Fruit fly (Drosophila melanogaster) whole organism, embryonic: ENCODE measurements around the gene Zif.
A peak's percentile ranks its signal among the peaks of the same experiment; 100 is the strongest.

Source experiments
- B-H1 ChIP-seq: fragments of 200-800 bp; sonication (Bioruptor generic); IDR thresholded peaks from 3 replicates; pipeline ENCODE4 v1.3.6; 2022; ENCODE audit warnings: missing biosample characterization, missing genetic modification characterization
- Bgb ChIP-seq: fragments of 200-800 bp; sonication (Bioruptor generic); IDR thresholded peaks from 2 replicates; pipeline ENCODE4 v1.3.6; 2022; ENCODE audit warnings: missing biosample characterization, missing genetic modification characterization; ENCODE audit not compliant: partially characterized antibody
- CG10267 ChIP-seq: fragments of 200-800 bp; sonication (Bioruptor generic); optimal IDR thresholded peaks from 2 replicates; lab custom pipeline; 2018; ENCODE audit warnings: missing biosample characterization, mild to moderate bottlenecking, missing genetic modification characterization, moderate library complexity
- CG10321 ChIP-seq: fragments of 200-800 bp; sonication (Bioruptor generic); IDR thresholded peaks from 2 replicates; pipeline ENCODE4 v1.3.6; 2022; ENCODE audit warnings: missing biosample characterization, missing genetic modification characterization
- CG10543 ChIP-seq: fragments of 200-800 bp; sonication (Bioruptor generic); optimal IDR thresholded peaks from 3 replicates; lab custom pipeline; 2017; ENCODE audit warnings: missing biosample characterization, mild to moderate bottlenecking, missing genetic modification characterization, moderate library complexity
- CG11560 ChIP-seq: fragments of 200-800 bp; sonication (Bioruptor generic); IDR thresholded peaks from 3 replicates; pipeline ENCODE4 v1.3.6; 2022; ENCODE audit warnings: missing biosample characterization, missing genetic modification characterization
- CG12391 ChIP-seq: fragments of 200-800 bp; sonication (Bioruptor generic); optimal IDR thresholded peaks from 3 replicates; lab custom pipeline; 2018; ENCODE audit warnings: missing biosample characterization, mild to moderate bottlenecking, missing genetic modification characterization, moderate library complexity
- CG12769 ChIP-seq: fragments of 200-800 bp; sonication (Bioruptor generic); optimal IDR thresholded peaks from 2 replicates; lab custom pipeline; 2019; ENCODE audit warnings: missing biosample characterization, mild to moderate bottlenecking, missing genetic modification characterization, moderate library complexity
- CG15011 ChIP-seq: fragments of 200-800 bp; sonication (Bioruptor generic); optimal IDR thresholded peaks from 3 replicates; lab custom pipeline; 2018; ENCODE audit warnings: missing biosample characterization, mild to moderate bottlenecking, missing genetic modification characterization
- CG1603 ChIP-seq: fragments of 200-800 bp; sonication (Bioruptor generic); optimal IDR thresholded peaks from 2 replicates; lab custom pipeline; 2019; ENCODE audit warnings: missing biosample characterization, mild to moderate bottlenecking, missing genetic modification characterization, moderate library complexity
- CG17328 ChIP-seq: fragments of 200-800 bp; sonication (Bioruptor generic); IDR thresholded peaks from 2 replicates; pipeline ENCODE4 v1.3.6; 2022; ENCODE audit warnings: missing biosample characterization, missing genetic modification characterization
- CG17612 ChIP-seq: fragments of 200-800 bp; sonication (Bioruptor generic); IDR thresholded peaks from 2 replicates; pipeline ENCODE4 v1.3.6; 2022; ENCODE audit warnings: missing biosample characterization, missing genetic modification characterization
- CG17802 ChIP-seq: fragments of 200-800 bp; sonication (Bioruptor generic); optimal IDR thresholded peaks from 2 replicates; lab custom pipeline; 2018; ENCODE audit warnings: missing biosample characterization, mild to moderate bottlenecking, missing genetic modification characterization, moderate library complexity
- CG3838 ChIP-seq: fragments of 200-800 bp; sonication (Bioruptor generic); optimal IDR thresholded peaks from 3 replicates; lab custom pipeline; 2016; ENCODE audit warnings: missing biosample characterization, missing genetic modification characterization
- CG4424 ChIP-seq: fragments of 200-800 bp; sonication (Bioruptor generic); optimal IDR thresholded peaks from 3 replicates; lab custom pipeline; 2016; ENCODE audit warnings: missing biosample characterization, missing genetic modification characterization
- CG4854 ChIP-seq: fragments of 200-800 bp; sonication (Bioruptor generic); optimal IDR thresholded peaks from 2 replicates; lab custom pipeline; 2016; ENCODE audit warnings: missing biosample characterization, missing genetic modification characterization, inconsistent platforms
- CG6272 ChIP-seq: fragments of 200-800 bp; sonication (Bioruptor generic); IDR thresholded peaks from 2 replicates; pipeline ENCODE4 v1.3.6; 2022; ENCODE audit warnings: missing biosample characterization, missing genetic modification characterization
- CG7271 ChIP-seq: fragments of 200-800 bp; sonication (Bioruptor generic); optimal IDR thresholded peaks from 2 replicates; lab custom pipeline; 2018; ENCODE audit warnings: missing biosample characterization, mild to moderate bottlenecking, missing genetic modification characterization, moderate library complexity
- CG7839 ChIP-seq: fragments of 200-800 bp; sonication (Bioruptor generic); optimal IDR thresholded peaks from 3 replicates; lab custom pipeline; 2018; ENCODE audit warnings: missing biosample characterization, mild to moderate bottlenecking, missing genetic modification characterization, moderate library complexity
- CG9215 ChIP-seq: fragments of 200-800 bp; sonication (Bioruptor generic); IDR thresholded peaks from 2 replicates; pipeline ENCODE4 v1.3.6; 2022; ENCODE audit warnings: missing biosample characterization, missing genetic modification characterization
- D19B ChIP-seq: fragments of 200-800 bp; sonication (Bioruptor generic); optimal IDR thresholded peaks from 2 replicates; lab custom pipeline; 2017; ENCODE audit warnings: missing biosample characterization, mild to moderate bottlenecking, missing genetic modification characterization
- Deaf1 ChIP-seq: fragments of 200-800 bp; optimal IDR thresholded peaks from 3 replicates; lab custom pipeline; 2019; ENCODE audit warnings: missing biosample characterization, mild to moderate bottlenecking, missing genetic modification characterization, moderate library complexity
- Dek ChIP-seq: fragments of 200-800 bp; sonication (Bioruptor generic); optimal IDR thresholded peaks from 3 replicates; lab custom pipeline; 2019; ENCODE audit warnings: missing biosample characterization, mild to moderate bottlenecking, missing genetic modification characterization, moderate library complexity
- Dp ChIP-seq: fragments of 200-800 bp; sonication (Bioruptor generic); optimal IDR thresholded peaks from 2 replicates; lab custom pipeline; 2018; ENCODE audit warnings: missing biosample characterization, mild to moderate bottlenecking, missing genetic modification characterization, moderate library complexity
- Gug ChIP-seq: fragments of 200-800 bp; sonication (Bioruptor generic); IDR thresholded peaks from 4 replicates; pipeline ENCODE4 v1.3.6; 2022; ENCODE audit warnings: missing biosample characterization, missing genetic modification characterization
- HLH3B ChIP-seq: fragments of 200-800 bp; sonication (Bioruptor generic); IDR thresholded peaks from 2 replicates; pipeline ENCODE4 v1.3.6; 2022; ENCODE audit warnings: missing biosample characterization, missing genetic modification characterization
- Hand ChIP-seq: fragments of 200-800 bp; sonication (Bioruptor generic); optimal IDR thresholded peaks from 2 replicates; lab custom pipeline; 2017; ENCODE audit warnings: mild to moderate bottlenecking, missing biosample characterization, missing genetic modification reagents, missing genetic modification characterization
- HmgZ ChIP-seq: fragments of 200-800 bp; sonication (Bioruptor generic); optimal IDR thresholded peaks from 2 replicates; lab custom pipeline; 2018; ENCODE audit warnings: missing biosample characterization, mild to moderate bottlenecking, missing genetic modification characterization
- NK7.1 ChIP-seq: fragments of 200-800 bp; sonication (Bioruptor generic); optimal IDR thresholded peaks from 3 replicates; lab custom pipeline; 2016; ENCODE audit warnings: missing biosample characterization, missing genetic modification characterization
- Stat92E ChIP-seq, 3 experiments: fragments of >200 bp in 2 of 3; fragments of 200-800 bp in 1 of 3; sonication (Bioruptor generic) in 1 of 3; optimal IDR thresholded peaks; 2 replicates each; lab custom pipeline; 2017 to 2019; ENCODE audit warnings: missing biosample characterization in 3 of 3, missing genetic modification characterization in 3 of 3, mild to moderate bottlenecking in 1 of 3, moderate library complexity in 1 of 3
- chinmo ChIP-seq: fragments of 200-800 bp; sonication (Bioruptor generic); IDR thresholded peaks from 4 replicates; pipeline ENCODE4 v1.3.6; 2022; ENCODE audit warnings: missing biosample characterization, missing genetic modification characterization; ENCODE audit not compliant: partially characterized antibody
- dm ChIP-seq: fragments of 200-800 bp; sonication (Bioruptor generic); optimal IDR thresholded peaks from 3 replicates; lab custom pipeline; 2016; ENCODE audit warnings: missing biosample characterization, missing genetic modification characterization
- dpn ChIP-seq, 2 experiments: fragments of 200-800 bp; sonication (Bioruptor generic); optimal IDR thresholded peaks; 3 replicates each; lab custom pipeline; 2016; ENCODE audit warnings: missing biosample characterization in 2 of 2, missing genetic modification characterization in 2 of 2
- eve ChIP-seq, 2 experiments: fragments of >200 bp; optimal IDR thresholded peaks; 2 replicates each; lab custom pipeline; 2017; ENCODE audit warnings: missing biosample characterization in 2 of 2, missing genetic modification characterization in 2 of 2
- gsb ChIP-seq: fragments of 200-800 bp; sonication (Bioruptor generic); IDR thresholded peaks from 2 replicates; pipeline ENCODE4 v1.3.6; 2022; ENCODE audit warnings: missing biosample characterization, missing genetic modification characterization
- ham ChIP-seq: fragments of 200-800 bp; sonication (Bioruptor generic); IDR thresholded peaks from 2 replicates; pipeline ENCODE4 v1.3.6; 2022; ENCODE audit warnings: missing biosample characterization, missing genetic modification characterization
- jing ChIP-seq: fragments of 200-800 bp; sonication (Bioruptor generic); optimal IDR thresholded peaks from 2 replicates; lab custom pipeline; 2018; ENCODE audit warnings: missing biosample characterization, mild to moderate bottlenecking, missing genetic modification characterization
- lab ChIP-seq: fragments of 200-800 bp; sonication (Bioruptor generic); optimal IDR thresholded peaks from 3 replicates; lab custom pipeline; 2017; ENCODE audit warnings: missing biosample characterization, missing genetic modification characterization, mild to moderate bottlenecking, moderate library complexity, missing genetic modification reagents
- nerfin-2 ChIP-seq: fragments of 200-800 bp; sonication (Bioruptor generic); IDR thresholded peaks from 2 replicates; pipeline ENCODE4 v1.3.6; 2022; ENCODE audit warnings: missing biosample characterization, missing genetic modification characterization; ENCODE audit not compliant: partially characterized antibody
- peb ChIP-seq: fragments of 200-800 bp; sonication (Bioruptor generic); IDR thresholded peaks from 2 replicates; pipeline ENCODE4 v1.3.6; 2022; ENCODE audit warnings: missing biosample characterization, missing genetic modification characterization
- pnt ChIP-seq: fragments of 200-800 bp; sonication (Bioruptor generic); optimal IDR thresholded peaks from 3 replicates; lab custom pipeline; 2016; ENCODE audit warnings: missing biosample characterization, missing genetic modification characterization
- psq ChIP-seq: fragments of 200-800 bp; sonication (Bioruptor generic); optimal IDR thresholded peaks from 2 replicates; lab custom pipeline; 2017; ENCODE audit warnings: missing biosample characterization, missing genetic modification characterization
- seq ChIP-seq: fragments of 200-800 bp; sonication (Bioruptor generic); IDR thresholded peaks from 2 replicates; pipeline ENCODE4 v1.3.6; 2022; ENCODE audit warnings: missing biosample characterization, missing genetic modification characterization
- sim ChIP-seq: fragments of 200-800 bp; sonication (Bioruptor generic); IDR thresholded peaks from 2 replicates; pipeline ENCODE4 v1.3.6; 2022; ENCODE audit warnings: missing biosample characterization, missing genetic modification characterization
- sqz ChIP-seq: fragments of 200-800 bp; sonication (Bioruptor generic); optimal IDR thresholded peaks from 3 replicates; lab custom pipeline; 2018; ENCODE audit warnings: missing biosample characterization, mild to moderate bottlenecking, missing genetic modification characterization
- sr ChIP-seq: fragments of 200-800 bp; sonication (Bioruptor generic); IDR thresholded peaks from 3 replicates; pipeline ENCODE4 v1.3.6; 2022; ENCODE audit warnings: missing biosample characterization, missing genetic modification characterization
- tll ChIP-seq, 2 experiments: fragments of 200-800 bp in 1 of 2; fragments of >200 bp in 1 of 2; sonication (Bioruptor generic) in 1 of 2; optimal IDR thresholded peaks; 2 replicates each; lab custom pipeline; 2017 to 2019; ENCODE audit warnings: missing biosample characterization in 2 of 2, missing genetic modification characterization in 2 of 2, mild to moderate bottlenecking in 1 of 2, moderate library complexity in 1 of 2
- wor ChIP-seq: fragments of 200-800 bp; sonication (Bioruptor generic); IDR thresholded peaks from 2 replicates; pipeline ENCODE4 v1.3.6; 2022; ENCODE audit warnings: missing biosample characterization, missing genetic modification characterization
- zfh1 ChIP-seq: fragments of 200-800 bp; sonication (Bioruptor generic); IDR thresholded peaks from 3 replicates; pipeline ENCODE4 v1.3.6; 2022; ENCODE audit warnings: missing biosample characterization, missing genetic modification characterization

Gene Zif

DNA sequence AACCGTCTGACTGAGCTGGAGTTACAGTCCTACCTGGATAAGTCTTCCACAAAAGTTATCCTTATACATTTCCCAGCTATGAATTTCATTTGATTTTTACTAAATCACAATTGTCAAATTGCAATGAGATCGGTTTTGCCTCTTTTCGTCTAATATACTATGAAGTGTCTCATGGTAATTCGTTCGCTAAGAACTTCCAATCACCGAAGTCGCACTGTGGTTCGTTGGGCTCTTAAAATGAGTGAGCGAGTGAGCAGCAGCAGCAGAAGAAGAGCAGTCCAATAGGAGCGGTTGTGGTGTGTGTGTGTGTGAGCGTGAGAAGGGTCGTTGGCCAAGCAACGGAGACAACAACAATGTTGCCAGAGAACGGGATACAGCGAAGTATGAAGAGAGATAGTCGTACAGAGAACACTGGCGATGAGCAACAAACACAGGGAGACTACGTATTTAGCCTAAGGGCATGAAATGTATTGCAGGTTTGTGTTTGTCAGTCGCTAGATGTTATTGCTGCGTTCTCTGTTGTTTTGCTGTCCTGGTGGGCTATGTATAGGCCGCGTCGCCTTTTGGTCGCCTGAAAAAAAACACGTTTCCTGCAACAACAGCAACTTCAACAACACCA lies 32.8 kb upstream of the Zif start (continued):
- peak; percentile 94 for TF ChIP-seq CG17328 (GFP tag; lab: Robert Waterston, UW)
- peak; percentile 98 for TF ChIP-seq CG12769 (tag; lab: Kevin White, UChicago)
- peak; percentile 65 for TF ChIP-seq CG10321
- TF ChIP-seq peb (GFP tag; lab: Robert Waterston, UW), result peak; percentile 88
- peak; percentile 75 for TF ChIP-seq D19B (GFP tag; lab: Kevin White, UChicago)
- no peak for TF ChIP-seq Dp (GFP tag; lab: Kevin White, UChicago)
- peak; percentile 48; the same call in 1 of the 2 replicates for TF ChIP-seq ham
- TF ChIP-seq wor (GFP tag; lab: Robert Waterston, UW), result peak; percentile 88
- TF ChIP-seq Gug (GFP tag; lab: Robert Waterston, UW), result peak; percentile 89
- TF ChIP-seq CG3838 (GFP tag; lab: Kevin White, UChicago), result no peak
- peak; percentile 70; the same call in 2 of the 3 replicates for TF ChIP-seq CG11560 (tag; lab: Robert Waterston, UW)
- 0 out of 4 replicates have a peak, but pooled peaks have one; percentile 55 for TF ChIP-seq chinmo (GFP tag; lab: Robert Waterston, UW)
- TF ChIP-seq seq (GFP tag; lab: Robert Waterston, UW), result peak; percentile 93
- peak; percentile 95 for TF ChIP-seq Hand (GFP tag; lab: Kevin White, UChicago)
- TF ChIP-seq Stat92E (GFP tag; optimal IDR thresholded peaks at IDR 0.05; lab: Kevin White, UChicago), result peak in 1 of 3 experiments; percentile 87
- TF ChIP-seq Dek (tag; lab: Kevin White, UChicago), result peak; percentile 86
- peak; percentile 89 for TF ChIP-seq NK7.1 (GFP tag; lab: Kevin White, UChicago)
- TF ChIP-seq lab (GFP tag; lab: Kevin White, UChicago), result peak; percentile 95
- TF ChIP-seq CG15011 (GFP tag; lab: Kevin White, UChicago), result peak; percentile 76
- peak; percentile 72; the same call in 1 of the 2 replicates for TF ChIP-seq CG17612 (GFP tag; lab: Robert Waterston, UW)
- TF ChIP-seq CG10543, result peak; percentile 87
- peak; percentile 93 for TF ChIP-seq zfh1 (GFP tag; lab: Robert Waterston, UW)
- TF ChIP-seq sr (GFP tag; lab: Robert Waterston, UW), result peak; percentile 64; the same call in 2 of the 3 replicates
- TF ChIP-seq jing, result peak; percentile 83
- no peak for TF ChIP-seq Bgb (GFP tag; lab: Robert Waterston, UW)
- TF ChIP-seq psq (GFP tag; lab: Kevin White, UChicago), result peak; percentile 41
- peak in 1 of 2 experiments; percentile 93 for TF ChIP-seq eve (GFP tag; optimal IDR thresholded peaks at IDR 0.05; lab: Kevin White, UChicago)
- TF ChIP-seq HmgZ (tag; lab: Kevin White, UChicago), result peak; percentile 95
- peak; percentile 93 for TF ChIP-seq CG7839 (tag; lab: Kevin White, UChicago)
- peak; percentile 84 for TF ChIP-seq dm (GFP tag; lab: Kevin White, UChicago)
- TF ChIP-seq CG1603 (tag; lab: Kevin White, UChicago), result peak; percentile 96
- peak; percentile 93 for TF ChIP-seq pnt (GFP tag; lab: Kevin White, UChicago)
- peak; percentile 74 for TF ChIP-seq Deaf1 (tag; lab: Kevin White, UChicago)
- peak; percentile 83 for TF ChIP-seq CG4854 (GFP tag; lab: Kevin White, UChicago)
- peak; percentile 74; the same call in 1 of the 2 replicates for TF ChIP-seq sim (GFP tag; lab: Robert Waterston, UW)
- TF ChIP-seq dpn (GFP tag; optimal IDR thresholded peaks at IDR 0.05; lab: Kevin White, UChicago), result peak; percentile 90 to 96
- peak; percentile 51 for TF ChIP-seq CG7271 (tag; lab: Kevin White, UChicago)
- peak; percentile 79 for TF ChIP-seq B-H1 (GFP tag; lab: Robert Waterston, UW)
- TF ChIP-seq nerfin-2 (GFP tag; lab: Robert Waterston, UW), result no peak
- peak; percentile 93 for TF ChIP-seq CG12391 (tag; lab: Kevin White, UChicago)
- TF ChIP-seq CG4424, result peak; percentile 93
- peak; percentile 79 for TF ChIP-seq CG17802 (tag; lab: Kevin White, UChicago)
- TF ChIP-seq gsb (GFP tag; lab: Robert Waterston, UW), result peak; percentile 73
- peak; percentile 83 for TF ChIP-seq CG9215 (GFP tag; lab: Robert Waterston, UW)
- TF ChIP-seq CG10267, result peak; percentile 87
- peak; percentile 47 for TF ChIP-seq sqz (GFP tag; lab: Kevin White, UChicago)
- TF ChIP-seq tll (GFP tag; optimal IDR thresholded peaks at IDR 0.05; lab: Kevin White, UChicago), result peak; percentile 10 to 36
- TF ChIP-seq HLH3B (GFP tag; lab: Robert Waterston, UW), result peak; percentile 91
- peak; percentile 81 for TF ChIP-seq CG6272 (GFP tag; lab: Robert Waterston, UW)
